Fruit fly (Drosophila melanogaster) whole organism, embryonic: ENCODE data around the gene BCAS2.
A peak's percentile ranks its signal among the peaks of the same experiment; 100 is the strongest.

ENCODE experiments used
- Atf-2 ChIP-seq: fragments of 200-800 bp; sonication (Bioruptor generic); optimal IDR thresholded peaks from 2 replicates; lab custom pipeline; 2016; ENCODE audit warnings: missing biosample characterization, missing genetic modification characterization
- CG10147 ChIP-seq: fragments of 200-800 bp; sonication (Bioruptor generic); optimal IDR thresholded peaks from 2 replicates; lab custom pipeline; 2019; ENCODE audit warnings: missing biosample characterization, mild to moderate bottlenecking, missing genetic modification characterization, moderate library complexity
- CG10366 ChIP-seq: fragments of 200-800 bp; sonication (Bioruptor generic); IDR thresholded peaks from 2 replicates; pipeline ENCODE4 v1.3.6; 2022; ENCODE audit warnings: missing biosample characterization, missing genetic modification characterization
- CG11695 ChIP-seq: fragments of 200-800 bp; sonication (Bioruptor generic); IDR thresholded peaks from 3 replicates; pipeline ENCODE4 v1.3.6; 2022; ENCODE audit warnings: missing biosample characterization, missing genetic modification characterization
- CG13123 ChIP-seq: fragments of 200-800 bp; sonication (Bioruptor generic); optimal IDR thresholded peaks from 2 replicates; lab custom pipeline; 2016; ENCODE audit warnings: missing biosample characterization, missing genetic modification characterization
- CG16813 ChIP-seq: fragments of 200-800 bp; sonication (Bioruptor generic); IDR thresholded peaks from 3 replicates; pipeline ENCODE4 v1.3.6; 2022; ENCODE audit warnings: missing biosample characterization, missing genetic modification characterization; ENCODE audit not compliant: partially characterized antibody
- CG17328 ChIP-seq: fragments of 200-800 bp; sonication (Bioruptor generic); IDR thresholded peaks from 2 replicates; pipeline ENCODE4 v1.3.6; 2022; ENCODE audit warnings: missing biosample characterization, missing genetic modification characterization
- CG17359 ChIP-seq: fragments of 200-800 bp; sonication (Bioruptor generic); optimal IDR thresholded peaks from 3 replicates; lab custom pipeline; 2018; ENCODE audit warnings: missing biosample characterization, mild to moderate bottlenecking, missing genetic modification characterization, moderate library complexity
- CG1792 ChIP-seq: fragments of 200-800 bp; sonication (Bioruptor generic); optimal IDR thresholded peaks from 2 replicates; lab custom pipeline; 2016; ENCODE audit warnings: missing biosample characterization, missing genetic modification characterization
- CG2116 ChIP-seq: fragments of 200-800 bp; sonication (Bioruptor generic); optimal IDR thresholded peaks from 3 replicates; lab custom pipeline; 2018; ENCODE audit warnings: missing biosample characterization, mild to moderate bottlenecking, missing genetic modification characterization
- CG31365 ChIP-seq: fragments of 200-800 bp; sonication (Bioruptor generic); optimal IDR thresholded peaks from 2 replicates; lab custom pipeline; 2018; ENCODE audit warnings: missing biosample characterization, mild to moderate bottlenecking, missing genetic modification characterization
- CG31388 ChIP-seq: fragments of 200-800 bp; sonication (Bioruptor generic); optimal IDR thresholded peaks from 2 replicates; lab custom pipeline; 2016; ENCODE audit warnings: missing biosample characterization, missing genetic modification characterization
- CG3281 ChIP-seq: fragments of 200-800 bp; sonication (Bioruptor generic); optimal IDR thresholded peaks from 3 replicates; lab custom pipeline; 2017; ENCODE audit warnings: missing biosample characterization, mild to moderate bottlenecking, missing genetic modification characterization
- CG4282 ChIP-seq: fragments of 200-800 bp; sonication (Bioruptor generic); optimal IDR thresholded peaks from 2 replicates; lab custom pipeline; 2016; ENCODE audit warnings: missing biosample characterization, missing genetic modification characterization
- CG4730 ChIP-seq: fragments of 200-800 bp; sonication (Bioruptor generic); IDR thresholded peaks from 2 replicates; pipeline ENCODE4 v1.3.6; 2022; ENCODE audit warnings: missing biosample characterization, missing genetic modification characterization
- CG6175 ChIP-seq: fragments of 200-800 bp; sonication (Bioruptor generic); IDR thresholded peaks from 3 replicates; pipeline ENCODE4 v1.3.6; 2022; ENCODE audit warnings: missing biosample characterization, missing genetic modification characterization
- CG6272 ChIP-seq: fragments of 200-800 bp; sonication (Bioruptor generic); IDR thresholded peaks from 2 replicates; pipeline ENCODE4 v1.3.6; 2022; ENCODE audit warnings: missing biosample characterization, missing genetic modification characterization
- CG6683 ChIP-seq: fragments of 200-800 bp; sonication (Bioruptor generic); optimal IDR thresholded peaks from 2 replicates; lab custom pipeline; 2017; ENCODE audit warnings: missing biosample characterization, mild to moderate bottlenecking, missing genetic modification characterization, missing genetic modification reagents
- CG8944 ChIP-seq: fragments of 200-800 bp; sonication (Bioruptor generic); optimal IDR thresholded peaks from 3 replicates; lab custom pipeline; 2016; ENCODE audit warnings: missing biosample characterization, missing genetic modification characterization
- CoRest ChIP-seq: fragments of 200-800 bp; sonication (Bioruptor generic); optimal IDR thresholded peaks from 3 replicates; lab custom pipeline; 2018; ENCODE audit warnings: missing biosample characterization, mild to moderate bottlenecking, missing genetic modification characterization, moderate library complexity
- Dad ChIP-seq: fragments of 200-800 bp; sonication (Bioruptor generic); optimal IDR thresholded peaks from 3 replicates; lab custom pipeline; 2016; ENCODE audit warnings: missing biosample characterization, missing genetic modification characterization
- Dll ChIP-seq: fragments of 200-800 bp; sonication (Bioruptor generic); IDR thresholded peaks from 4 replicates; pipeline ENCODE4 v1.3.6; 2022; ENCODE audit warnings: missing biosample characterization, missing genetic modification characterization; ENCODE audit not compliant: partially characterized antibody
- E2f2 ChIP-seq: fragments of 200-800 bp; sonication (Bioruptor generic); IDR thresholded peaks from 2 replicates; pipeline ENCODE4 v1.3.6; 2022; ENCODE audit warnings: missing biosample characterization, missing genetic modification characterization
- HmgZ ChIP-seq: fragments of 200-800 bp; sonication (Bioruptor generic); optimal IDR thresholded peaks from 2 replicates; lab custom pipeline; 2018; ENCODE audit warnings: missing biosample characterization, mild to moderate bottlenecking, missing genetic modification characterization
- Hr51 ChIP-seq, 2 experiments: fragments of 200-800 bp; sonication (Bioruptor generic); optimal IDR thresholded peaks; 2 replicates in 1 of 2; 3 replicates in 1 of 2; lab custom pipeline; 2016 to 2018; ENCODE audit warnings: missing biosample characterization in 2 of 2, missing genetic modification characterization in 2 of 2, mild to moderate bottlenecking in 1 of 2, moderate library complexity in 1 of 2
- Kr ChIP-seq: fragments of 200-800 bp; sonication (Bioruptor generic); optimal IDR thresholded peaks from 2 replicates; lab custom pipeline; 2017; ENCODE audit warnings: missing biosample characterization, mild to moderate bottlenecking, missing genetic modification characterization
- NC2α ChIP-seq: fragments of 200-800 bp; sonication (Bioruptor generic); optimal IDR thresholded peaks from 2 replicates; lab custom pipeline; 2016; ENCODE audit warnings: missing biosample characterization, missing genetic modification characterization
- Optix ChIP-seq: fragments of 200-800 bp; sonication (Bioruptor generic); IDR thresholded peaks from 3 replicates; pipeline ENCODE4 v1.3.6; 2022; ENCODE audit warnings: missing biosample characterization, missing genetic modification characterization
- Pdp1 ChIP-seq, 2 experiments: fragments of 200-800 bp; sonication (Bioruptor generic); optimal IDR thresholded peaks; 3 replicates each; lab custom pipeline; 2016; ENCODE audit warnings: missing biosample characterization in 2 of 2, missing genetic modification characterization in 2 of 2, mild to moderate bottlenecking in 1 of 2, moderate library complexity in 1 of 2
- Spps ChIP-seq: fragments of 200-800 bp; sonication (Bioruptor generic); optimal IDR thresholded peaks from 2 replicates; lab custom pipeline; 2018; ENCODE audit warnings: missing biosample characterization, mild to moderate bottlenecking, missing genetic modification characterization
- abd-A ChIP-seq: fragments of 200-800 bp; sonication (Bioruptor generic); optimal IDR thresholded peaks from 3 replicates; lab custom pipeline; 2019; ENCODE audit warnings: missing biosample characterization, mild to moderate bottlenecking, missing genetic modification characterization, moderate library complexity
- ac ChIP-seq: fragments of 200-800 bp; sonication (Bioruptor generic); optimal IDR thresholded peaks from 3 replicates; lab custom pipeline; 2017; ENCODE audit warnings: missing biosample characterization, mild to moderate bottlenecking, missing genetic modification characterization
- ara ChIP-seq: fragments of 200-800 bp; sonication (Bioruptor generic); IDR thresholded peaks from 2 replicates; pipeline ENCODE4 v1.3.6; 2022; ENCODE audit warnings: missing biosample characterization, missing genetic modification characterization
- ash1 ChIP-seq: fragments of 200-800 bp; sonication (Bioruptor generic); optimal IDR thresholded peaks from 2 replicates; lab custom pipeline; 2018; ENCODE audit warnings: missing biosample characterization, mild to moderate bottlenecking, missing genetic modification characterization
- corto ChIP-seq: fragments of 200-800 bp; sonication (Bioruptor generic); optimal IDR thresholded peaks from 2 replicates; lab custom pipeline; 2016; ENCODE audit warnings: missing biosample characterization, mild to moderate bottlenecking, missing genetic modification characterization, moderate library complexity
- danr ChIP-seq: fragments of 200-800 bp; sonication (Bioruptor generic); IDR thresholded peaks from 2 replicates; pipeline ENCODE4 v1.3.6; 2022; ENCODE audit warnings: missing biosample characterization, missing genetic modification characterization
- en ChIP-seq: fragments of 200-800 bp; sonication (Bioruptor generic); optimal IDR thresholded peaks from 2 replicates; lab custom pipeline; 2016; ENCODE audit warnings: missing biosample characterization, missing genetic modification characterization
- ewg ChIP-seq: fragments of 200-800 bp; sonication (Bioruptor generic); optimal IDR thresholded peaks from 3 replicates; lab custom pipeline; 2017; ENCODE audit warnings: mild to moderate bottlenecking, missing biosample characterization, missing genetic modification reagents, missing genetic modification characterization
- fd96Cb ChIP-seq: fragments of 200-800 bp; sonication (Bioruptor generic); optimal IDR thresholded peaks from 2 replicates; lab custom pipeline; 2018; ENCODE audit warnings: missing biosample characterization, mild to moderate bottlenecking, missing genetic modification characterization, moderate library complexity
- gcm2 ChIP-seq: fragments of 200-800 bp; sonication (Bioruptor generic); optimal IDR thresholded peaks from 2 replicates; lab custom pipeline; 2016; ENCODE audit warnings: missing biosample characterization, missing genetic modification characterization
- grn ChIP-seq: fragments of 200-800 bp; sonication (Bioruptor generic); optimal IDR thresholded peaks from 3 replicates; lab custom pipeline; 2017; ENCODE audit warnings: missing biosample characterization, missing genetic modification characterization
- gsb ChIP-seq: fragments of 200-800 bp; sonication (Bioruptor generic); IDR thresholded peaks from 2 replicates; pipeline ENCODE4 v1.3.6; 2022; ENCODE audit warnings: missing biosample characterization, missing genetic modification characterization
- kah ChIP-seq: fragments of 200-800 bp; sonication (Bioruptor generic); optimal IDR thresholded peaks from 2 replicates; lab custom pipeline; 2018; ENCODE audit warnings: missing biosample characterization, mild to moderate bottlenecking, missing genetic modification characterization
- pfk ChIP-seq: fragments of 200-800 bp; sonication (Bioruptor generic); optimal IDR thresholded peaks from 2 replicates; lab custom pipeline; 2018; ENCODE audit warnings: missing biosample characterization, mild to moderate bottlenecking, missing genetic modification characterization, moderate library complexity
- ro ChIP-seq: fragments of 200-800 bp; sonication (Bioruptor generic); IDR thresholded peaks from 2 replicates; pipeline ENCODE4 v1.3.6; 2022; ENCODE audit warnings: missing biosample characterization, missing genetic modification characterization
- tna ChIP-seq: fragments of 200-800 bp; sonication (Bioruptor generic); IDR thresholded peaks from 2 replicates; pipeline ENCODE4 v1.3.6; 2022; ENCODE audit warnings: missing biosample characterization, missing genetic modification characterization; ENCODE audit not compliant: partially characterized antibody
- trem ChIP-seq: fragments of 200-800 bp; optimal IDR thresholded peaks from 3 replicates; lab custom pipeline; 2019; ENCODE audit warnings: missing biosample characterization, mild to moderate bottlenecking, missing genetic modification characterization, moderate library complexity
- ttk ChIP-seq: fragments of 200-800 bp; sonication (Bioruptor generic); IDR thresholded peaks from 2 replicates; pipeline ENCODE4 v2.1.2; 2022; ENCODE audit warnings: missing biosample characterization, missing genetic modification characterization

The BCAS2 gene

dm6 chr3R:27937752-27938694 is 15.9 kb upstream of the BCAS2 start, which contains the start of the genes NSD and BOD1 (continued):
- TF ChIP-seq ro (GFP tag; lab: Robert Waterston, UW) (peak; percentile 34; the same call in 1 of the 2 replicates), pfk (GFP tag; lab: Kevin White, UChicago) (no peak), tna (GFP tag; lab: Robert Waterston, UW) (peak; percentile 92), ttk (GFP tag; lab: Robert Waterston, UW) (peak; percentile 40; the same call in 1 of the 2 replicates), Dad (GFP tag; lab: Kevin White, UChicago) (no peak), Spps (tag; lab: Kevin White, UChicago) (no peak), gcm2 (GFP tag; lab: Kevin White, UChicago) (no peak), CG6683 (no peak), CG31365 (tag; lab: Kevin White, UChicago) (no peak), Hr51 (GFP tag; optimal IDR thresholded peaks at IDR 0.05; lab: Kevin White, UChicago) (no peak), CG6175 (GFP tag; lab: Robert Waterston, UW) (peak; percentile 79), CG31388 (GFP tag; lab: Kevin White, UChicago) (no peak), Atf-2 (GFP tag; lab: Kevin White, UChicago) (no peak), en (GFP tag; lab: Kevin White, UChicago) (no peak), CG4282 (GFP tag; lab: Kevin White, UChicago) (peak; percentile 50), CG11695 (GFP tag; lab: Robert Waterston, UW) (no peak), kah (GFP tag; lab: Kevin White, UChicago) (no peak), grn (GFP tag; lab: Kevin White, UChicago) (no peak), ara (GFP tag; lab: Robert Waterston, UW) (peak; percentile 49), ash1 (GFP tag; lab: Kevin White, UChicago) (no peak), ewg (GFP tag; lab: Kevin White, UChicago) (peak; percentile 31), Dll (GFP tag; lab: Robert Waterston, UW) (peak; percentile 76), CG17359 (tag; lab: Kevin White, UChicago) (peak; percentile 48), CG3281 (GFP tag; lab: Kevin White, UChicago) (peak; percentile 17), CG10366 (GFP tag; lab: Robert Waterston, UW) (peak; percentile 68), CG1792 (GFP tag; lab: Kevin White, UChicago) (no peak), Kr (GFP tag; lab: Kevin White, UChicago) (no peak), danr (peak; percentile 24; the same call in 1 of the 2 replicates), CG2116 (GFP tag; lab: Kevin White, UChicago) (peak; percentile 98), E2f2 (GFP tag; lab: Robert Waterston, UW) (peak; percentile 66), gsb (GFP tag; lab: Robert Waterston, UW) (no peak), CG17328 (GFP tag; lab: Robert Waterston, UW) (peak; percentile 50; the same call in 1 of the 2 replicates), fd96Cb (tag; lab: Kevin White, UChicago) (peak; percentile 10), Optix (GFP tag; lab: Robert Waterston, UW) (peak; percentile 55; the same call in 1 of the 3 replicates), abd-A (tag; lab: Kevin White, UChicago) (no peak), ac (GFP tag; lab: Kevin White, UChicago) (no peak), CG16813 (GFP tag; lab: Robert Waterston, UW) (peak; percentile 95), CoRest (tag; lab: Kevin White, UChicago) (peak; percentile 61), corto (no peak), CG4730 (GFP tag; lab: Robert Waterston, UW) (0 out of 2 replicates have a peak, but pooled peaks have one; percentile 23), CG10147 (peak; percentile 25), CG6272 (GFP tag; lab: Robert Waterston, UW) (peak; percentile 79), trem (peak; percentile 95), CG8944 (GFP tag; lab: Kevin White, UChicago) (no peak), CG13123 (no peak), NC2α (GFP tag; lab: Kevin White, UChicago) (no peak), Pdp1 (GFP tag; optimal IDR thresholded peaks at IDR 0.05; lab: Kevin White, UChicago) (peak; percentile 14 to 40), HmgZ (tag; lab: Kevin White, UChicago) (peak; percentile 41)
